Worm (Caenorhabditis elegans) whole organism, L2 larva: Measurements from ENCODE around the gene R11E3.2.

Experiments
- C34F6.9 ChIP-seq: fragments of 150-350 bp; optimal IDR thresholded peaks from 2 replicates; lab custom pipeline; 2014; ENCODE audit warnings: missing biosample characterization, missing genetic modification characterization
- F13H6.1 ChIP-seq: sonication (generic microtip); optimal IDR thresholded peaks from 2 replicates; lab custom pipeline; 2016; ENCODE audit warnings: missing genetic modification characterization, missing compliant biosample characterization
- R02D3.7 ChIP-seq: fragments of 150-350 bp; optimal IDR thresholded peaks from 2 replicates; lab custom pipeline; 2014; ENCODE audit warnings: missing biosample characterization, missing genetic modification characterization
- Y55F3AM.14 ChIP-seq: fragments of 200-800 bp; sonication (Bioruptor generic); optimal IDR thresholded peaks from 2 replicates; lab custom pipeline; 2018; ENCODE audit warnings: mild to moderate bottlenecking, missing genetic modification characterization, missing compliant biosample characterization
- ZK546.5 ChIP-seq: sonication (generic microtip); optimal IDR thresholded peaks from 2 replicates; lab custom pipeline; 2017; ENCODE audit warnings: missing biosample characterization, missing genetic modification characterization
- ama-1 ChIP-seq: fragments of 150-350 bp; optimal IDR thresholded peaks from 2 replicates; lab custom pipeline; 2018; ENCODE audit warnings: inconsistent platforms
- blmp-1 ChIP-seq: sonication (generic microtip); optimal IDR thresholded peaks from 2 replicates; lab custom pipeline; 2017; ENCODE audit warnings: missing genetic modification characterization, mild to moderate bottlenecking, missing compliant biosample characterization, antibody characterized with exemption, moderate library complexity; ENCODE audit not compliant: insufficient read depth
- ceh-16 ChIP-seq: fragments of 150-350 bp; optimal IDR thresholded peaks from 2 replicates; lab custom pipeline; 2014; ENCODE audit warnings: missing biosample characterization, missing genetic modification characterization
- crh-2 ChIP-seq: sonication (generic microtip); optimal IDR thresholded peaks from 2 replicates; lab custom pipeline; 2017; ENCODE audit warnings: missing biosample characterization, missing genetic modification characterization
- elt-1 ChIP-seq: fragments of 150-350 bp; optimal IDR thresholded peaks from 2 replicates; lab custom pipeline; 2014; ENCODE audit warnings: missing biosample characterization, missing genetic modification characterization
- elt-3 ChIP-seq: sonication (generic microtip); optimal IDR thresholded peaks from 2 replicates; lab custom pipeline; 2017; ENCODE audit warnings: missing biosample characterization, missing genetic modification characterization
- fos-1 ChIP-seq: fragments of 150-350 bp; optimal IDR thresholded peaks from 2 replicates; lab custom pipeline; 2014; ENCODE audit warnings: missing biosample characterization, missing genetic modification characterization
- gmeb-1 ChIP-seq: fragments of 150-350 bp; optimal IDR thresholded peaks from 2 replicates; lab custom pipeline; 2014; ENCODE audit warnings: missing biosample characterization, missing genetic modification characterization
- lin-13 ChIP-seq: fragments of 150-350 bp; optimal IDR thresholded peaks from 2 replicates; lab custom pipeline; 2014; ENCODE audit warnings: missing biosample characterization, missing genetic modification reagents, missing genetic modification characterization
- lsy-2 ChIP-seq, 2 experiments: fragments of 150-350 bp in 1 of 2; sonication (generic microtip) in 1 of 2; optimal IDR thresholded peaks; 2 replicates each; lab custom pipeline; 2014 to 2017; ENCODE audit warnings: missing biosample characterization in 2 of 2, missing genetic modification characterization in 2 of 2
- mab-5 ChIP-seq: fragments of 150-350 bp; optimal IDR thresholded peaks from 2 replicates; lab custom pipeline; 2014; ENCODE audit warnings: missing biosample characterization, missing genetic modification characterization
- mbf-1 ChIP-seq: sonication (generic microtip); optimal IDR thresholded peaks from 2 replicates; lab custom pipeline; 2017; ENCODE audit warnings: missing biosample characterization, missing genetic modification characterization
- mdl-1 ChIP-seq, 2 experiments: fragments of 150-350 bp in 1 of 2; sonication (generic microtip) in 1 of 2; optimal IDR thresholded peaks; 2 replicates each; lab custom pipeline; 2017; ENCODE audit warnings: missing biosample characterization in 2 of 2, missing genetic modification characterization in 2 of 2
- nhr-10 ChIP-seq: sonication (generic microtip); optimal IDR thresholded peaks from 2 replicates; lab custom pipeline; 2017; ENCODE audit warnings: missing biosample characterization, missing genetic modification characterization
- nhr-11 ChIP-seq: fragments of 150-350 bp; optimal IDR thresholded peaks from 2 replicates; lab custom pipeline; 2014; ENCODE audit warnings: missing biosample characterization, missing genetic modification characterization
- nhr-12 ChIP-seq: fragments of 150-350 bp; optimal IDR thresholded peaks from 2 replicates; lab custom pipeline; 2014; ENCODE audit warnings: missing biosample characterization, missing genetic modification characterization
- nhr-129 ChIP-seq: fragments of 150-350 bp; optimal IDR thresholded peaks from 2 replicates; lab custom pipeline; 2014; ENCODE audit warnings: missing biosample characterization, missing genetic modification characterization
- peb-1 ChIP-seq: fragments of 150-350 bp; optimal IDR thresholded peaks from 2 replicates; lab custom pipeline; 2014; ENCODE audit warnings: missing biosample characterization, missing genetic modification characterization
- skn-1 ChIP-seq: sonication (generic microtip); optimal IDR thresholded peaks from 2 replicates; lab custom pipeline; 2017; ENCODE audit warnings: missing biosample characterization, missing genetic modification characterization
- sma-3 ChIP-seq: sonication (generic microtip); optimal IDR thresholded peaks from 2 replicates; lab custom pipeline; 2016; ENCODE audit warnings: missing genetic modification reagents, missing genetic modification characterization, missing compliant biosample characterization
- sma-9 ChIP-seq, 2 experiments: fragments of 150-350 bp in 1 of 2; sonication (generic microtip) in 1 of 2; optimal IDR thresholded peaks; 2 replicates each; lab custom pipeline; 2014 to 2016; ENCODE audit warnings: missing genetic modification characterization in 2 of 2, mild to moderate bottlenecking in 1 of 2, missing biosample characterization in 1 of 2, missing compliant biosample characterization in 1 of 2, missing genetic modification reagents in 1 of 2, moderate library complexity in 1 of 2
- snpc-4 ChIP-seq: fragments of 150-350 bp; optimal IDR thresholded peaks from 2 replicates; lab custom pipeline; 2014; ENCODE audit warnings: missing biosample characterization, missing genetic modification characterization
- unc-39 ChIP-seq: fragments of 150-350 bp; optimal IDR thresholded peaks from 2 replicates; lab custom pipeline; 2014; ENCODE audit warnings: missing biosample characterization, missing genetic modification characterization
- unc-55 ChIP-seq: fragments of 150-350 bp; sonication (generic microtip); optimal IDR thresholded peaks from 3 replicates; lab custom pipeline; 2014; ENCODE audit warnings: missing biosample characterization, missing genetic modification reagents, missing genetic modification characterization
- unc-62 ChIP-seq: fragments of 150-350 bp; optimal IDR thresholded peaks from 2 replicates; lab custom pipeline; 2014; ENCODE audit warnings: missing biosample characterization, missing genetic modification reagents, missing genetic modification characterization
- zag-1 ChIP-seq: fragments of 150-350 bp; optimal IDR thresholded peaks from 2 replicates; lab custom pipeline; 2014; ENCODE audit warnings: missing biosample characterization, missing genetic modification characterization
- ztf-1 ChIP-seq: fragments of 200-800 bp; sonication (Bioruptor generic); conservative IDR thresholded peaks from 2 replicates; pipeline ENCODE4 v1.3.6; 2022; ENCODE audit warnings: missing genetic modification characterization, missing compliant biosample characterization

Gene R11E3.2

DNA sequence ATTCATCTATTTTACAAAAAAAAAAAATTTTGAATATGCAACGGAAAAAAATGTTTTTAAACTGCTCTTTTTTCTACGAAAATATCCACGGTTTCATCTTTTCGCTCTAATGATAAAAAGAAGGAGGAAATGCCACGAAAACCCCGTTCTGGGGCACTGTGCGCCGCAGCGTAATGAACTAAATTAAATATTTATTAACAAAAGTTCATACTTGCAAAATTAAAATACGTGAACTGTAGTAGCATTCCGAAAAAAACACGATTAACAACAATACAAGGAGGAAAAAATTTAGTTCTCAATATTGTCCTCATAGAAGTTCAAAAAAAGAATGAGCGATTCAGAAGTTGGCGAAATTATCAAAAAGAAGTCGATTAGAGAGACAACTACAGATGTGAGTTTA is 17.6 kb downstream of the R11E3.2 start, which contains the start of gene R11E3.1:
R11E3.1 (plus strand) TSS at position 301 of the 400 bp plus-strand sequence.
- no peak for TF ChIP-seq mab-5 (tag; lab: Kevin White, UChicago)
- no peak for TF ChIP-seq unc-62 (GFP tag; lab: Kevin White, UChicago)
- TF ChIP-seq ZK546.5 (tag; lab: Kevin White, UChicago), result no peak
- TF ChIP-seq blmp-1, result no peak
- TF ChIP-seq elt-3 (tag; lab: Kevin White, UChicago), result no peak

DNA sequence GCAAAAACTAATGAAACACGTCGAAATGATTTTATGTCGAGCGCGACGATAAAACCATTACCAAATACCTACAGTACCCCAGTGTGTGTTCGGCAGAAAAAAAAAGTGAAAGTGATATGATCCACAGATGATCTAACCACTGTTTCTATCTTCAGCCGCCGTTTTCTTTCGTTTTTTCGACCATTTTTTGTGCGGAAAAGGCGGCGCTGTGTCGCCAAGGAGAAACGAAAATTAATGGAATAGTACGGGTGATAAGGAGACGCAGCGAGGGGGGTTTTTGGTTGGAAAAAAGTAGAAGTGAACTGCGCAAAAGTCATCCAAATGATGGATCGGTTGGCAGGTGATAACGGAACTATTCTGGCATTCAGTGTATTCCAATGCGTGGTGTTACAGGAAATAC is 23.2 kb downstream of the R11E3.2 start:
- no peak for TF ChIP-seq ama-1 (lab: Kevin White, UChicago)

DNA sequence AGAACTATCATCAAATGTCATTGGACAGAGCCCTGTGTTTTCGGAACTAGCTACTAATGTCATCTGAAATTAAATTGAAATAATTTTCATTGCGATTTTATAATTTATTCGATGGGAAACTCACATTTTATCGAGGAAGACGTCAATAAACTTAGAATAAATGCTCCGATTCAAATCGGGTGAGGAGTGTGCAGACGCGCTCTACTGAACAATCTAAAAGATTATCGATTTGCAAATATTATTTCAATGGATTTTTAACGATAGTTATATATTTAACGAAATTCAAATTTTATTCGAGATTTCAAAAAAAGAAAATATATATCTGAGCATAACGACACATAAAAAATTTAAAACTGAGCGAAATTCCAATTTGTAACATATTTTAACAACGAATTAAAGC is 27.2 kb downstream of the R11E3.2 start, which contains the start of gene eor-1:
eor-1 (minus strand) TSS at position 65 of the 400 bp plus-strand sequence.
- TF ChIP-seq snpc-4, result no peak
- no peak for TF ChIP-seq nhr-129 (tag; lab: Kevin White, UChicago)
- TF ChIP-seq lsy-2 (tag; optimal IDR thresholded peaks at IDR 0.05; lab: Kevin White, UChicago), result peak; percentile 37 to 80
- peak; percentile 11 for TF ChIP-seq crh-2 (tag; lab: Kevin White, UChicago)
- TF ChIP-seq nhr-12 (tag; lab: Kevin White, UChicago), result no peak
- TF ChIP-seq ceh-16 (tag; lab: Kevin White, UChicago), result no peak
- peak; percentile 3 for TF ChIP-seq gmeb-1 (tag; lab: Kevin White, UChicago)
- peak; percentile 48 for TF ChIP-seq lin-13 (GFP tag; lab: Kevin White, UChicago)
- no peak for TF ChIP-seq ama-1 (lab: Kevin White, UChicago)
- no peak for TF ChIP-seq fos-1 (tag; lab: Kevin White, UChicago)
- TF ChIP-seq mdl-1 (tag; optimal IDR thresholded peaks at IDR 0.05; lab: Kevin White, UChicago), result no peak
- peak; percentile 75 for TF ChIP-seq C34F6.9 (tag; lab: Kevin White, UChicago)
- TF ChIP-seq nhr-10 (tag; lab: Kevin White, UChicago), result no peak
- no peak for TF ChIP-seq skn-1
- peak; percentile 72 for TF ChIP-seq unc-55 (GFP tag; lab: Kevin White, UChicago)
- TF ChIP-seq sma-9 (GFP tag; optimal IDR thresholded peaks at IDR 0.05; lab: Kevin White, UChicago), result no peak
- TF ChIP-seq sma-9 (tag; optimal IDR thresholded peaks at IDR 0.05; lab: Kevin White, UChicago), result no peak
- TF ChIP-seq R02D3.7 (tag; lab: Kevin White, UChicago), result no peak
- peak; percentile 25 for TF ChIP-seq sma-3 (GFP tag; lab: Kevin White, UChicago)
- no peak for TF ChIP-seq elt-1

DNA sequence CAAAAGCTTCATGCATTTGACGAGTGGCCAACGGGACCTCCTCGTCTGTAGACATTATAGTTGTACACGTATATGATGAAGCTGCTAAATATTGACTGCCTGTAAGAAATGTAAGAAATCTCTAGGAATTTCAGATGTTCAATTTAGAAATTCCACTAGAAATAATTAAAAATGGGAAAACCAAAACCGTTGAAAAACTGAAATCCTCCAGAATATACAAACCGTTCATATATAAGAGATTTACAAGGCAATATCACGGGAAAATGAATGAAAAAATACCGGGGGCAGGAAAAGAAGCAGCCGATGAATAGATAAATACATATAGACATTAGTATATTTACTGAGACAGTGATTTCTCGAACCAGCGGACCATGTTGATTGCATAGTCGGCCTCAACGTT is 30.6 kb downstream of the R11E3.2 start, which contains the start of gene dpf-7:
dpf-7 (minus strand) TSS at position 101 of the 400 bp plus-strand sequence.
- TF ChIP-seq nhr-11 (tag; lab: Kevin White, UChicago), result no peak
- no peak for TF ChIP-seq mdl-1 (tag; optimal IDR thresholded peaks at IDR 0.05; lab: Kevin White, UChicago)
- TF ChIP-seq zag-1 (tag; lab: Kevin White, UChicago), result no peak
- TF ChIP-seq ama-1 (lab: Kevin White, UChicago), result no peak
- TF ChIP-seq ztf-1 (GFP tag; lab: Robert Waterston, UW), result no peak
- no peak for TF ChIP-seq C34F6.9 (tag; lab: Kevin White, UChicago)
- TF ChIP-seq sma-3 (GFP tag; lab: Kevin White, UChicago), result no peak
- no peak for TF ChIP-seq peb-1 (tag; lab: Kevin White, UChicago)
- TF ChIP-seq ceh-16 (tag; lab: Kevin White, UChicago), result no peak

DNA sequence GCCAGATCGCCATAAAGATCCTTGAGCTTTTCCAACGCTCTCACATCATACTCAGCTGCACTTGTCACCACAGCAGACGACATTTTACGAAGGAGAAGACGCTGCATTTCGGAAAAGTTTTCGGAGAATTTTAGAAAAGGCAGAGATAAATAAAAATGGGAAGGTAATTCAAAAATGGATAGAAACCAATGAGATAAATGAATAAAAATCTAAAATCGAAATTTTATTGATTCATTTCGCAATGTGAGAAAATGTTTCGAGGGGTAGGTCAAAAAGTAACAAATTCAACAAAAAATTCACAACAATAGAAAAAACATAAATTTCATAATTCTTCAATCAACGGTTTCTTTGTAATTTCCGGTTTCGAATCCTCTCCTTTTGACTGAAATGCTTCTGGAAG is 34.6 kb downstream of the R11E3.2 start, which contains the start of gene dpf-5:
dpf-5 (minus strand) TSS at position 101 of the 400 bp plus-strand sequence.
- TF ChIP-seq mbf-1 (tag; lab: Kevin White, UChicago), result no peak
- TF ChIP-seq snpc-4, result no peak
- no peak for TF ChIP-seq zag-1 (tag; lab: Kevin White, UChicago)
- TF ChIP-seq nhr-11 (tag; lab: Kevin White, UChicago), result no peak
- TF ChIP-seq lin-13 (GFP tag; lab: Kevin White, UChicago), result no peak
- TF ChIP-seq R02D3.7 (tag; lab: Kevin White, UChicago), result no peak
- no peak for TF ChIP-seq F13H6.1 (tag; lab: Kevin White, UChicago)
- no peak for TF ChIP-seq Y55F3AM.14 (GFP tag; lab: Kevin White, UChicago)
- TF ChIP-seq ztf-1 (GFP tag; lab: Robert Waterston, UW), result no peak
- TF ChIP-seq elt-1, result no peak
- no peak for TF ChIP-seq unc-39 (tag; lab: Kevin White, UChicago)
- TF ChIP-seq, all 48 proteins: peak for 0
